Worm (Caenorhabditis elegans) whole organism, L1 larva: Measurements from ENCODE around the gene R09H10.2.

Source experiments
- C04F5.9 ChIP-seq: sonication (generic microtip); optimal IDR thresholded peaks from 2 replicates; lab custom pipeline; 2016; ENCODE audit warnings: missing genetic modification characterization, missing compliant biosample characterization
- C34B4.2 ChIP-seq: sonication (generic microtip); optimal IDR thresholded peaks from 2 replicates; lab custom pipeline; 2017; ENCODE audit warnings: mild to moderate bottlenecking, missing genetic modification characterization, missing compliant biosample characterization
- F16B12.6 ChIP-seq: fragments of 150-350 bp; optimal IDR thresholded peaks from 2 replicates; lab custom pipeline; 2014; ENCODE audit warnings: missing biosample characterization, missing genetic modification characterization
- aha-1 ChIP-seq: fragments of 150-350 bp; optimal IDR thresholded peaks from 2 replicates; lab custom pipeline; 2014; ENCODE audit warnings: missing biosample characterization, missing genetic modification characterization
- alr-1 ChIP-seq: fragments of 200-800 bp; sonication (Bioruptor generic); optimal IDR thresholded peaks from 2 replicates; lab custom pipeline; 2018; ENCODE audit warnings: borderline replicate concordance, mild to moderate bottlenecking, missing genetic modification characterization, missing compliant biosample characterization
- ceh-8 ChIP-seq: fragments of 200-800 bp; sonication (Bioruptor generic); optimal IDR thresholded peaks from 2 replicates; lab custom pipeline; 2018; ENCODE audit warnings: mild to moderate bottlenecking, missing genetic modification characterization, moderate library complexity, missing compliant biosample characterization
- ceh-82 ChIP-seq, 3 experiments: fragments of 150-350 bp in 1 of 3; sonication (generic microtip) in 2 of 3; optimal IDR thresholded peaks; 2 replicates each; lab custom pipeline; 2014 to 2017; ENCODE audit warnings: missing biosample characterization in 3 of 3, missing genetic modification characterization in 3 of 3
- ces-1 ChIP-seq: fragments of 150-350 bp; optimal IDR thresholded peaks from 2 replicates; lab custom pipeline; 2014; ENCODE audit warnings: missing biosample characterization, missing genetic modification reagents, missing genetic modification characterization
- dpl-1 ChIP-seq, 3 experiments: fragments of 150-350 bp in 2 of 3; sonication (generic microtip) in 1 of 3; optimal IDR thresholded peaks; 2 replicates each; lab custom pipeline; 2014 to 2017; ENCODE audit warnings: missing biosample characterization in 3 of 3, missing genetic modification characterization in 3 of 3, missing genetic modification reagents in 3 of 3
- egl-13 ChIP-seq: sonication (generic microtip); optimal IDR thresholded peaks from 2 replicates; lab custom pipeline; 2016; ENCODE audit warnings: missing genotype, missing genetic modification reagents, missing genetic modification characterization, missing compliant biosample characterization
- elt-3 ChIP-seq, 6 experiments: fragments of 150-350 bp in 1 of 6; sonication (generic microtip); optimal IDR thresholded peaks; 2 replicates each; lab custom pipeline; 2017 to 2018; ENCODE audit warnings: missing biosample characterization in 6 of 6, missing genetic modification characterization in 6 of 6, inconsistent platforms in 1 of 6
- fkh-10 ChIP-seq: sonication (generic microtip); optimal IDR thresholded peaks from 2 replicates; lab custom pipeline; 2017; ENCODE audit warnings: missing biosample characterization, missing genetic modification reagents, missing genetic modification characterization
- fkh-4 ChIP-seq: sonication (generic microtip); optimal IDR thresholded peaks from 2 replicates; lab custom pipeline; 2016; ENCODE audit warnings: missing compliant biosample characterization, missing genetic modification characterization, borderline replicate concordance
- grh-1 ChIP-seq: fragments of 200-800 bp; sonication (Bioruptor generic); IDR thresholded peaks from 2 replicates; pipeline ENCODE4 v1.3.6; 2022; ENCODE audit warnings: missing genetic modification reagents, missing genetic modification characterization, missing compliant biosample characterization
- hpl-2 ChIP-seq: fragments of 150-350 bp; optimal IDR thresholded peaks from 2 replicates; lab custom pipeline; 2014; ENCODE audit warnings: missing biosample characterization, missing genetic modification reagents, missing genetic modification characterization
- isw-1 ChIP-seq: fragments of 200-800 bp; sonication (Bioruptor generic); IDR thresholded peaks from 2 replicates; pipeline ENCODE4 v1.3.6; 2022; ENCODE audit warnings: missing genetic modification characterization, missing compliant biosample characterization
- jun-1 ChIP-seq: fragments of 150-350 bp; optimal IDR thresholded peaks from 2 replicates; lab custom pipeline; 2014; ENCODE audit warnings: missing biosample characterization, missing genetic modification reagents, missing genetic modification characterization
- lin-14 ChIP-seq: fragments of 200-800 bp; sonication (Bioruptor generic); optimal IDR thresholded peaks from 2 replicates; lab custom pipeline; 2018; ENCODE audit warnings: mild to moderate bottlenecking, missing genetic modification characterization, moderate library complexity, missing compliant biosample characterization
- lin-39 ChIP-seq: fragments of 150-350 bp; optimal IDR thresholded peaks from 2 replicates; lab custom pipeline; 2014; ENCODE audit warnings: missing biosample characterization, missing genetic modification reagents, missing genetic modification characterization
- nhr-11 ChIP-seq: fragments of 150-350 bp; optimal IDR thresholded peaks from 2 replicates; lab custom pipeline; 2014; ENCODE audit warnings: missing biosample characterization, missing genetic modification characterization
- nhr-20 ChIP-seq: sonication (generic microtip); optimal IDR thresholded peaks from 2 replicates; lab custom pipeline; 2016; ENCODE audit warnings: mild to moderate bottlenecking, missing genetic modification characterization, missing compliant biosample characterization
- nhr-47 ChIP-seq: sonication (generic microtip); optimal IDR thresholded peaks from 2 replicates; lab custom pipeline; 2016; ENCODE audit warnings: mild to moderate bottlenecking, missing genetic modification characterization, moderate library complexity, missing compliant biosample characterization
- nhr-71 ChIP-seq: sonication (generic microtip); optimal IDR thresholded peaks from 2 replicates; lab custom pipeline; 2016; ENCODE audit warnings: mild to moderate bottlenecking, missing genetic modification characterization, moderate library complexity, missing compliant biosample characterization
- nhr-84 ChIP-seq: sonication (generic microtip); optimal IDR thresholded peaks from 2 replicates; lab custom pipeline; 2017; ENCODE audit warnings: missing biosample characterization, missing genetic modification characterization
- pag-3 ChIP-seq: sonication (generic microtip); optimal IDR thresholded peaks from 2 replicates; lab custom pipeline; 2017; ENCODE audit warnings: missing genetic modification characterization, mild to moderate bottlenecking, missing compliant biosample characterization, antibody characterized with exemption, borderline replicate concordance; ENCODE audit not compliant: insufficient read depth
- snu-23 ChIP-seq: sonication (generic microtip); optimal IDR thresholded peaks from 2 replicates; lab custom pipeline; 2016; ENCODE audit warnings: missing genetic modification characterization, missing compliant biosample characterization
- sptf-1 ChIP-seq: fragments of 150-350 bp; optimal IDR thresholded peaks from 2 replicates; lab custom pipeline; 2014; ENCODE audit warnings: missing biosample characterization, missing genetic modification characterization
- sup-37 ChIP-seq: fragments of 200-800 bp; sonication (Bioruptor generic); optimal IDR thresholded peaks from 2 replicates; lab custom pipeline; 2018; ENCODE audit warnings: mild to moderate bottlenecking, missing genetic modification characterization, missing compliant biosample characterization
- tbx-2 ChIP-seq: sonication (generic microtip); optimal IDR thresholded peaks from 2 replicates; lab custom pipeline; 2016; ENCODE audit warnings: missing genetic modification characterization, missing compliant biosample characterization
- unc-30 ChIP-seq: sonication (generic microtip); optimal IDR thresholded peaks from 2 replicates; lab custom pipeline; 2017; ENCODE audit warnings: missing biosample characterization, missing genetic modification characterization
- ztf-11 ChIP-seq, 2 experiments: sonication (generic microtip); optimal IDR thresholded peaks; 2 replicates each; lab custom pipeline; 2016 to 2017; ENCODE audit warnings: missing genetic modification characterization in 2 of 2, missing biosample characterization in 1 of 2, missing compliant biosample characterization in 1 of 2
- ztf-4 ChIP-seq: fragments of 150-350 bp; optimal IDR thresholded peaks from 2 replicates; lab custom pipeline; 2014; ENCODE audit warnings: missing biosample characterization, missing genetic modification characterization

R09H10.2 gene

DNA sequence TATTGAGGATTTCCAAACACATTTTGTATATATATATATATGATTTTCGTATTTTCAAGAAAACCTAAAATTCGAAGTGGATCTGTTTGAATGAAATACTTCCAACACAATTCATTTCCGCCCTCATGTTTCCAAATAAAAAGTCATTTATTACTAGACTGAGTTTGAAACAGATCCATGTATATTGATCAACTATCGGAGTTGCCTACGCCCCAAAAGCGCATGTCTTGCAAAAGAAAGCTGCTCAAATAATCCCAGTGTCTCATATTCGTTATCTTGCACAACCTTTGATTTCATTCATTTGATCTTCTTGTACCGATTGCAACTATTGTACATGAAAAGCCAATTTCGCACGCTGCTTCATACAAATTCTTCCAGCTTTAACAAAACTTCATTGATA is at the start of gene R09H10.2:
Gene R09H10.2, plus strand, starts transcription at position 301 of the 400 bp plus-strand sequence.
- TF ChIP-seq egl-13 (tag; lab: Kevin White, UChicago) (no peak), nhr-20 (tag; lab: Kevin White, UChicago) (no peak), ceh-8 (GFP tag; lab: Kevin White, UChicago) (no peak)

DNA sequence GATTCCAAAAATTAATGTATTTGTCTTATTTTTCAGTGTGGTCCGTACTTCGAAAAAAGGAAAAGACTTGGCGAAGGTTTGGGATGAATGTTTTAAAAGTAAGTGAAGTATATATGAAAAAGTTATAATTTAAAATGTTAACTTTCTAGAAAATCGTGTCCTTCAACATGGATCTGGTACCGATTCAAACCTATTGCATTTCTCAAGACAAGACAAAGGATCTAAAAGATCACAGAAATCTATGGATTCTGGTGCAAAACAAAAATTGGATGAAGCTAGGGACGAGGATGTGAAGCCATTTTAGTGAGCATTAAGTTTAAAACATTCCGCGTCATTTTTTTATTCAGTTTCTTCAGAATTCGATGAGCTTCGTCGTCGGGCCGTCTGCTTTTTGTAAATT is 47.8 kb upstream of the R09H10.2 start, which contains the start of gene zim-2:
Gene zim-2, plus strand, starts transcription at position 301 of the 400 bp plus-strand sequence.
- TF ChIP-seq aha-1 (tag; lab: Kevin White, UChicago) (no peak), grh-1 (GFP tag; lab: Robert Waterston, UW) (no peak), ztf-4 (tag; lab: Kevin White, UChicago) (no peak), hpl-2 (GFP tag; lab: Kevin White, UChicago) (no peak), dpl-1 (GFP tag; optimal IDR thresholded peaks at IDR 0.05; lab: Kevin White, UChicago) (no peak), nhr-47 (tag; lab: Kevin White, UChicago) (no peak), jun-1 (tag; lab: Kevin White, UChicago) (no peak), ces-1 (GFP tag; lab: Kevin White, UChicago) (no peak), ztf-11 (tag; optimal IDR thresholded peaks at IDR 0.05; lab: Kevin White, UChicago) (no peak), F16B12.6 (tag; lab: Kevin White, UChicago) (no peak), fkh-10 (GFP tag; lab: Kevin White, UChicago) (no peak), nhr-11 (no peak), nhr-71 (no peak), fkh-4 (tag; lab: Kevin White, UChicago) (no peak), nhr-84 (tag; lab: Kevin White, UChicago) (no peak), pag-3 (tag; lab: Kevin White, UChicago) (no peak), alr-1 (no peak)

DNA sequence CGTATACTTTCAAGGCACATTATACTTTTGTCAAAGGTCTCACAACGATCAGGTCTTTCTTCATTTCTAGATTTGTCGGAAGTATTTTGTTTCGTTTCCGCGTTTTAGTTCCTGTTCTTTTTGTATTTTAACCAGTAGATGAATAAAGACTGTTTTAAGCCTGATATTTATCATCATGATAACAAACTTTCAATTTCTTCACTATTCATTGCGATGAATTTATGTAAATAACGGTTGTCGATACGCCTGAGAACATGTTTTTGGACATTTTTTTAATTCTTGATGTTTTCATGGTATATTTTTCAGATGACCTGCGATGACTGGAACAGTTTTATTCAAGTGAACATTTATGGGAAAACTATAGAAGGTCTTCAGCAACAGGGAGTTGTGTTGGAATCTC is 44.3 kb upstream of the R09H10.2 start, which contains the start of gene zim-3:
Gene zim-3, plus strand, starts transcription at position 301 of the 400 bp plus-strand sequence.
- TF ChIP-seq unc-30 (tag; lab: Kevin White, UChicago) = no peak
- no peak for TF ChIP-seq fkh-10 (GFP tag; lab: Kevin White, UChicago)
- no peak for TF ChIP-seq nhr-47 (tag; lab: Kevin White, UChicago)
- no peak for TF ChIP-seq elt-3 (tag; optimal IDR thresholded peaks at IDR 0.05; lab: Kevin White, UChicago)

DNA sequence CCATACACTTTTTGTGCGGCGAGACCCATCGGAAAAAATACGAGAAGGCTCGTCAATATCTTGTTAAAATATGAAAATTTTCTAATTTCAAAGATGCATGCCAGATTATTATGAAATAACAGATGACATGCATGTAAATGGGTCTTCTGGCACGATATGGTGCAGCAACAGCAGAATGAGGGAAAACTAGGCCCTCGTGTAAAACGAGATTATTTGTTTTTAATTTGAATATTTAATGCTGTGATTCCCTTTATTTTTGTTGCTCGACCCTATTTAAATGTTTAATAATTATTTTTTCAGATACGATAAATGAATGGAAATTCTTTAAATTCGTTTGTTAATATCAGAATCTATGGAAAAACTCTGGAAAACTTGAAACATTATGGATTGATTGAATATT is 41.1 kb upstream of the R09H10.2 start, which contains the start of gene him-8:
Gene him-8, plus strand, starts transcription at position 301 of the 400 bp plus-strand sequence.
- TF ChIP-seq sptf-1 (no peak), isw-1 (no peak), tbx-2 (tag; lab: Kevin White, UChicago) (no peak)

DNA sequence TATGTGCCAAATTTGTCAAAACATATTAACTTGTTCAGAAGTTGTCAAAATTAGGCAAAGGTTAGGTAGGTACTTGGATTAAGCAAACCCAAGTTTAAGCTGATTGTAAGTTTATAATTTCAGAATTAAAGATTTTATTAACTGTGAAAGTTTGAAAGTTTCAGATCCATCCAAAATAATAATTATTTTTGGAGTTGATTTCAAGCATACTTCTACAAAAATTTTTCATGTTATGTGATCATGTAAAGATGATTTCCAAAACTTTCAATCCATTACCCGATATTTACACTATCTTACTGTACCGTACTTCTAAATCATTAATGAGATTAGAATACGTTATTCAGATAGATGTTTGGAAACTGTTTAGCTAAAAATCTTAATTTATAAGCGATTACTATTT is 38.1 kb upstream of the R09H10.2 start:
- TF ChIP-seq C04F5.9 (tag; lab: Kevin White, UChicago) (no peak), sup-37 (GFP tag; lab: Kevin White, UChicago) (no peak), C34B4.2 (tag; lab: Kevin White, UChicago) (no peak), hpl-2 (GFP tag; lab: Kevin White, UChicago) (no peak), fkh-10 (GFP tag; lab: Kevin White, UChicago) (no peak)
- TF ChIP-seq, all 84 proteins: peak for 0

DNA sequence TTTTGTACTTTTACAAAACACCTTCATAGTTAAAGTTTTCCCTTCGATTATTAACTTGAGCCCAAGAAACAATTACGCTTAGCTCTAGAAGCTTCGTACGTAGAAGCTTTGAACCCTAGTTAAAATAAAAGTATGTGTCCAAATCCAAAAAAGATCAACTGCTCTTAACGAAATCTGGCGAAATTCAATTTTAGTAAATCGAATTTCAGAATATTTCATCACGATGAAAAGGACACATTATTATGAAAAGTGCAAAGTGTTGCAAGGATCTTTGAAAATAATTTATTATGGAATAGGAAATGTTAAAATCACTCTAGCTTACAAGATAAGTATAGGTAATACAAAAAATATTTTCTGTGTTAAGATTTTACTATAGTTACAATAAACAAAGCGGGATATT is 37.5 kb upstream of the R09H10.2 start:
- TF ChIP-seq fkh-10 (GFP tag; lab: Kevin White, UChicago) (peak; percentile 83), tbx-2 (tag; lab: Kevin White, UChicago) (no peak), lin-39 (no peak), ceh-82 (tag; optimal IDR thresholded peaks at IDR 0.05; lab: Kevin White, UChicago) (no peak), snu-23 (GFP tag; lab: Kevin White, UChicago) (no peak), ceh-8 (GFP tag; lab: Kevin White, UChicago) (no peak), grh-1 (GFP tag; lab: Robert Waterston, UW) (no peak), lin-14 (GFP tag; lab: Kevin White, UChicago) (peak; percentile 45), ces-1 (GFP tag; lab: Kevin White, UChicago) (peak; percentile 28)
